Worm (Caenorhabditis elegans) whole organism, young adult: ENCODE results near the gene T21D9.2.

ENCODE experiments used
- B0019.2 ChIP-seq: fragments of 200-800 bp; sonication (Bioruptor generic); conservative IDR thresholded peaks from 2 replicates; pipeline ENCODE4 v1.3.6; 2022; ENCODE audit warnings: missing genetic modification reagents, missing genetic modification characterization, missing compliant biosample characterization
- B0261.1 ChIP-seq: sonication (generic microtip); optimal IDR thresholded peaks from 2 replicates; lab custom pipeline; 2016; ENCODE audit warnings: mild to moderate bottlenecking, missing genetic modification characterization, moderate library complexity, missing compliant biosample characterization
- F22D6.2 ChIP-seq: sonication (generic microtip); optimal IDR thresholded peaks from 2 replicates; lab custom pipeline; 2016; ENCODE audit warnings: mild to moderate bottlenecking, missing genetic modification characterization, missing compliant biosample characterization
- F37B4.10 ChIP-seq: fragments of 200-800 bp; sonication (Bioruptor generic); IDR thresholded peaks from 2 replicates; pipeline ENCODE4 v1.3.6; 2022; ENCODE audit warnings: missing genetic modification characterization, missing compliant biosample characterization
- F57A8.1 ChIP-seq: fragments of 200-800 bp; sonication (Bioruptor generic); optimal IDR thresholded peaks from 2 replicates; lab custom pipeline; 2018; ENCODE audit warnings: mild to moderate bottlenecking, missing genetic modification characterization, moderate library complexity, missing compliant biosample characterization
- Y53F4B.3 ChIP-seq: fragments of 200-800 bp; sonication (Bioruptor generic); IDR thresholded peaks from 2 replicates; pipeline ENCODE4 v1.3.6; 2022; ENCODE audit warnings: missing genetic modification reagents, missing genetic modification characterization, missing compliant biosample characterization
- Y53G8AR.9 ChIP-seq: fragments of 200-800 bp; sonication (Bioruptor generic); conservative IDR thresholded peaks from 2 replicates; pipeline ENCODE4 v1.3.6; 2022; ENCODE audit warnings: missing genetic modification reagents, missing genetic modification characterization, missing compliant biosample characterization
- Y56A3A.18 ChIP-seq: fragments of 200-800 bp; sonication (Bioruptor generic); IDR thresholded peaks from 2 replicates; pipeline ENCODE4 v1.3.6; 2022; ENCODE audit warnings: missing genetic modification reagents, missing genetic modification characterization, missing compliant biosample characterization
- attf-5 ChIP-seq: fragments of 200-800 bp; sonication (Bioruptor generic); optimal IDR thresholded peaks from 2 replicates; lab custom pipeline; 2018; ENCODE audit warnings: mild to moderate bottlenecking, missing genetic modification characterization, missing compliant biosample characterization
- ccch-3 ChIP-seq: fragments of 200-800 bp; sonication (Bioruptor generic); optimal IDR thresholded peaks from 2 replicates; lab custom pipeline; 2018; ENCODE audit warnings: mild to moderate bottlenecking, missing genetic modification characterization, missing compliant biosample characterization
- cebp-1 ChIP-seq, 2 experiments: fragments of 200-800 bp in 1 of 2; sonication (Bioruptor generic) in 1 of 2; sonication (generic microtip) in 1 of 2; IDR thresholded peaks in 1 of 2; optimal IDR thresholded peaks in 1 of 2; 2 replicates each; pipeline versions ENCODE4 v1.3.6 to Lab custom; 2017 to 2022; ENCODE audit warnings: missing compliant biosample characterization in 2 of 2, missing genetic modification characterization in 2 of 2, mild to moderate bottlenecking in 1 of 2, missing genetic modification reagents in 1 of 2, moderate library complexity in 1 of 2
- ceh-58 ChIP-seq: fragments of 200-800 bp; sonication (Bioruptor generic); IDR thresholded peaks from 2 replicates; pipeline ENCODE4 v1.3.6; 2022; ENCODE audit warnings: missing genetic modification characterization, missing compliant biosample characterization
- dpl-1 ChIP-seq: fragments of 150-350 bp; optimal IDR thresholded peaks from 2 replicates; lab custom pipeline; 2014; ENCODE audit warnings: missing biosample characterization, missing genetic modification reagents, missing genetic modification characterization
- efl-1 ChIP-seq: fragments of 150-350 bp; optimal IDR thresholded peaks from 2 replicates; lab custom pipeline; 2014; ENCODE audit warnings: missing biosample characterization, missing genetic modification reagents, missing genetic modification characterization
- egrh-3 ChIP-seq: fragments of 200-800 bp; sonication (Bioruptor generic); IDR thresholded peaks from 2 replicates; pipeline ENCODE4 v1.3.6; 2022; ENCODE audit warnings: missing genetic modification reagents, missing genetic modification characterization, missing compliant biosample characterization
- fkh-3 ChIP-seq: sonication (generic microtip); optimal IDR thresholded peaks from 2 replicates; lab custom pipeline; 2016; ENCODE audit warnings: mild to moderate bottlenecking, missing genetic modification characterization, missing compliant biosample characterization
- hlh-12 ChIP-seq: sonication (generic microtip); optimal IDR thresholded peaks from 2 replicates; lab custom pipeline; 2016; ENCODE audit warnings: missing genetic modification characterization, missing compliant biosample characterization
- hlh-26 ChIP-seq: fragments of 200-800 bp; sonication (Bioruptor generic); conservative IDR thresholded peaks from 2 replicates; pipeline ENCODE4 v1.3.6; 2022; ENCODE audit warnings: missing genetic modification reagents, missing genetic modification characterization, missing compliant biosample characterization
- hmg-20 ChIP-seq: fragments of 200-800 bp; sonication (Bioruptor generic); IDR thresholded peaks from 2 replicates; pipeline ENCODE4 v1.3.6; 2022; ENCODE audit warnings: missing genetic modification reagents, missing genetic modification characterization, missing compliant biosample characterization
- lag-1 ChIP-seq: fragments of 200-800 bp; sonication (Bioruptor generic); IDR thresholded peaks from 2 replicates; pipeline ENCODE4 v1.3.6; 2022; ENCODE audit warnings: missing genetic modification reagents, missing genetic modification characterization, missing compliant biosample characterization
- let-607 ChIP-seq, 2 experiments: fragments of 200-800 bp in 1 of 2; sonication (Bioruptor generic) in 1 of 2; sonication (generic microtip) in 1 of 2; optimal IDR thresholded peaks; 2 replicates each; lab custom pipeline; 2016 to 2018; ENCODE audit warnings: mild to moderate bottlenecking in 2 of 2, missing compliant biosample characterization in 2 of 2, missing genetic modification characterization in 2 of 2, moderate library complexity in 2 of 2, missing genotype in 1 of 2
- lin-35 ChIP-seq, 3 experiments: fragments of 150-350 bp in 2 of 3; sonication (generic microtip) in 1 of 3; optimal IDR thresholded peaks; 2 replicates each; lab custom pipeline; 2014 to 2018; ENCODE audit warnings: missing biosample characterization in 3 of 3, missing genetic modification characterization in 3 of 3, missing genetic modification reagents in 3 of 3
- lin-54 ChIP-seq: fragments of 200-800 bp; sonication (Bioruptor generic); optimal IDR thresholded peaks from 2 replicates; lab custom pipeline; 2018; ENCODE audit warnings: mild to moderate bottlenecking, missing genetic modification characterization, missing compliant biosample characterization
- lsl-1 ChIP-seq: fragments of 200-800 bp; sonication (Bioruptor generic); optimal IDR thresholded peaks from 2 replicates; lab custom pipeline; 2018; ENCODE audit warnings: mild to moderate bottlenecking, missing genetic modification characterization, moderate library complexity, missing compliant biosample characterization
- lsy-27 ChIP-seq: sonication (generic microtip); optimal IDR thresholded peaks from 2 replicates; lab custom pipeline; 2017; ENCODE audit warnings: missing genetic modification characterization, mild to moderate bottlenecking, missing compliant biosample characterization, antibody characterized with exemption, missing genotype, borderline replicate concordance; ENCODE audit not compliant: insufficient read depth
- madf-3 ChIP-seq: fragments of 200-800 bp; sonication (Bioruptor generic); IDR thresholded peaks from 2 replicates; pipeline ENCODE4 v1.3.6; 2022; ENCODE audit warnings: missing genetic modification reagents, missing genetic modification characterization, missing compliant biosample characterization
- madf-8 ChIP-seq: fragments of 200-800 bp; sonication (Bioruptor generic); conservative IDR thresholded peaks from 2 replicates; pipeline ENCODE4 v1.3.6; 2022; ENCODE audit warnings: missing genetic modification reagents, missing genetic modification characterization, missing compliant biosample characterization
- mes-4 ChIP-seq: sonication (generic microtip); optimal IDR thresholded peaks from 2 replicates; lab custom pipeline; 2016; ENCODE audit warnings: missing genotype, missing genetic modification characterization, missing compliant biosample characterization
- nfya-2 ChIP-seq: fragments of 200-800 bp; sonication (Bioruptor generic); IDR thresholded peaks from 2 replicates; pipeline ENCODE4 v1.3.6; 2022; ENCODE audit warnings: missing genetic modification reagents, missing genetic modification characterization, missing compliant biosample characterization
- pha-4 ChIP-seq: fragments of 150-350 bp; sonication (generic microtip); optimal IDR thresholded peaks from 2 replicates; lab custom pipeline; 2014; ENCODE audit warnings: missing biosample characterization, missing genetic modification reagents, missing genetic modification characterization
- repo-1 ChIP-seq: sonication (generic microtip); optimal IDR thresholded peaks from 2 replicates; lab custom pipeline; 2017; ENCODE audit warnings: mild to moderate bottlenecking, missing genetic modification characterization, missing compliant biosample characterization
- rpc-1 ChIP-seq, 2 experiments: fragments of 150-350 bp in 1 of 2; sonication (generic microtip) in 1 of 2; optimal IDR thresholded peaks; 2 replicates each; lab custom pipeline; 2014 to 2018; ENCODE audit warnings: missing biosample characterization in 1 of 2, missing genetic modification characterization in 1 of 2, missing genetic modification reagents in 1 of 2, missing genotype in 1 of 2
- snpc-3.4 ChIP-seq: sonication (generic microtip); optimal IDR thresholded peaks from 2 replicates; lab custom pipeline; 2017; ENCODE audit warnings: missing genetic modification characterization, mild to moderate bottlenecking, missing compliant biosample characterization, antibody characterized with exemption, moderate library complexity, missing genotype, missing genetic modification reagents
- unc-130 ChIP-seq: sonication (generic microtip); optimal IDR thresholded peaks from 2 replicates; lab custom pipeline; 2016; ENCODE audit warnings: missing genetic modification reagents, missing genetic modification characterization, missing compliant biosample characterization
- zim-3 ChIP-seq: sonication (generic microtip); optimal IDR thresholded peaks from 2 replicates; lab custom pipeline; 2017; ENCODE audit warnings: mild to moderate bottlenecking, missing genetic modification characterization, moderate library complexity, missing compliant biosample characterization
- ztf-25 ChIP-seq: fragments of 200-800 bp; sonication (Bioruptor generic); IDR thresholded peaks from 2 replicates; pipeline ENCODE4 v1.3.6; 2022; ENCODE audit warnings: missing genetic modification reagents, missing genetic modification characterization, missing compliant biosample characterization
- ztf-26 ChIP-seq: sonication (generic microtip); optimal IDR thresholded peaks from 2 replicates; lab custom pipeline; 2017; ENCODE audit warnings: missing genetic modification characterization, missing compliant biosample characterization
- ztf-3 ChIP-seq: fragments of 200-800 bp; sonication (Bioruptor generic); optimal IDR thresholded peaks from 2 replicates; lab custom pipeline; 2018; ENCODE audit warnings: mild to moderate bottlenecking, missing genetic modification characterization, missing compliant biosample characterization

The T21D9.2 gene

ce11 chrX:2089434-2089833 is 7.3 kb downstream of the T21D9.2 start, which contains the start of gene lsy-2 (continued):
- TF ChIP-seq ceh-58 (GFP tag; lab: Robert Waterston, UW) (no peak), Y56A3A.18 (GFP tag; lab: Robert Waterston, UW) (no peak), F57A8.1 (GFP tag; lab: Kevin White, UChicago) (no peak), lsy-27 (tag; lab: Kevin White, UChicago) (no peak), madf-8 (no peak), pha-4 (tag; lab: Kevin White, UChicago) (no peak), zim-3 (tag; lab: Kevin White, UChicago) (no peak), madf-3 (GFP tag; lab: Robert Waterston, UW) (peak; percentile 92), unc-130 (GFP tag; lab: Kevin White, UChicago) (no peak), lin-35 (GFP tag; optimal IDR thresholded peaks at IDR 0.05; lab: Kevin White, UChicago) (peak in 1 of 3 experiments; percentile 49), B0261.1 (tag; lab: Kevin White, UChicago) (no peak), let-607 (tag; optimal IDR thresholded peaks at IDR 0.05; lab: Kevin White, UChicago) (no peak), Y53G8AR.9 (no peak), lsl-1 (no peak), B0019.2 (GFP tag; lab: Robert Waterston, UW) (no peak), nfya-2 (GFP tag; lab: Robert Waterston, UW) (no peak), fkh-3 (no peak)

DNA sequence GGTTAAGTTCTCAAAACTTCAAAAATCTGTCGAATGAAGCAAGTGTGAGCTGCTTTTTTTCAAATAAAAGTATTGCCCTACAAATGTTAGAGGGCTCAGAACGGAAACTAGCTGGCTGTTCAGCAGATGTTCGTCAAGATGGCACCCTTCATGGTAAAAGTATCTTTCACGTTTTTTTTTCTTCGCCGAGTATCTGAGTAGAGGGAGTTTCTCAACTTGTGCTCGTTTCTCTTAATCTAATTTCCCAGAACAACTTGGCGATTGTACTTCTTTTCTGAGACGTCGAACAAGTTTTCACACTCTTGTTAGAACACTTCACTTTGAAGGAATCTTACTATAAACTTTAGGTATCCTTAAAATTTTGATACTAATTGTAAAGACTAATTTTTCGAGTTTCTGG is 9.0 kb downstream of the T21D9.2 start:
- no peak for TF ChIP-seq Y53F4B.3 (GFP tag; lab: Robert Waterston, UW)
- no peak for TF ChIP-seq mes-4
- no peak for TF ChIP-seq Y53G8AR.9
- no peak for TF ChIP-seq rpc-1 (optimal IDR thresholded peaks at IDR 0.05; lab: Kevin White, UChicago)
- no peak for TF ChIP-seq rpc-1 (tag; optimal IDR thresholded peaks at IDR 0.05; lab: Kevin White, UChicago)
- TF ChIP-seq ztf-26 (tag; lab: Kevin White, UChicago) = no peak
- TF ChIP-seq madf-8 = no peak
- no peak for TF ChIP-seq F22D6.2 (tag; lab: Kevin White, UChicago)
- TF ChIP-seq lsl-1 = no peak
- no peak for TF ChIP-seq efl-1
- no peak for TF ChIP-seq hlh-26
- TF ChIP-seq egrh-3 = no peak
- no peak for TF ChIP-seq hlh-12 (tag; lab: Kevin White, UChicago)
- TF ChIP-seq madf-3 (GFP tag; lab: Robert Waterston, UW) = no peak
- TF ChIP-seq ccch-3 = no peak
- no peak for TF ChIP-seq lag-1 (GFP tag; lab: Robert Waterston, UW)

DNA sequence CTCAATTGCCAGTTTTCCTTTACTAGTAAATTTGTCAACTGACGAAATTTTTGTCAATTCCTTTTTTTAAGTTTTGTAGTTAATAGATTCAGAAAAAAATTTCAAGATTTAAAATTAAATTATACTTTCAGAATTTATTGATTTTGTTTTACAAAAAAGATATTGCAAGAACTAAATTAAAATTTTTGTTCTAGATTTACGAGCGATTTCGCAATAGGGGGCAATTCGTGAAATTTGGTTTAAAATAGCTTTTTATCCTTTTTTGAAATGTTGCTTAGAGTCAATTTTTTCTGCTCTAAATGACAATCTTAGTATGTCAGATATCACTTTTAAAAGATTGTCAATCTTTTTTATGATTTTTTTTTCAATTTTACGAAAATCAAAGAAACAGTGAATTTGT is 11.2 kb downstream of the T21D9.2 start:
- TF ChIP-seq cebp-1 (GFP tag; IDR thresholded peaks at IDR 0.05; lab: Robert Waterston, UW) (peak; percentile 63; the same call in 1 of the 2 replicates), cebp-1 (tag; optimal IDR thresholded peaks at IDR 0.05; lab: Kevin White, UChicago) (peak; percentile 95), snpc-3.4 (tag; lab: Kevin White, UChicago) (no peak)

ce11 chrX:2084988-2085387 is 11.7 kb downstream of the T21D9.2 start, which contains the start of gene F49H12.2:
F49H12.2 (plus strand) TSS chrX:2085288.
- TF ChIP-seq repo-1 (tag; lab: Kevin White, UChicago) (no peak), dpl-1 (GFP tag; lab: Kevin White, UChicago) (no peak), attf-5 (GFP tag; lab: Kevin White, UChicago) (no peak), lin-54 (GFP tag; lab: Kevin White, UChicago) (no peak), ztf-25 (GFP tag; lab: Robert Waterston, UW) (no peak), ztf-3 (GFP tag; lab: Kevin White, UChicago) (no peak), hmg-20 (GFP tag; lab: Robert Waterston, UW) (no peak), F37B4.10 (GFP tag; lab: Robert Waterston, UW) (no peak), let-607 (tag; optimal IDR thresholded peaks at IDR 0.05; lab: Kevin White, UChicago) (no peak), nfya-2 (GFP tag; lab: Robert Waterston, UW) (no peak)
